Worm (Caenorhabditis elegans) whole organism, mixed stage, embryonic: ENCODE measurements around the gene ZK1307.7.

Experiments used
- nhr-2 ChIP-seq: fragments of 150-350 bp; optimal IDR thresholded peaks from 2 replicates; lab custom pipeline; 2014; ENCODE audit warnings: missing biosample characterization, missing genetic modification characterization
- unc-62 ChIP-seq: fragments of 150-350 bp; optimal IDR thresholded peaks from 2 replicates; lab custom pipeline; 2014; ENCODE audit warnings: missing biosample characterization, missing genetic modification reagents, missing genetic modification characterization

- TF ChIP-seq unc-62 (GFP tag; lab: Kevin White, UChicago) (no peak), nhr-2 (tag; lab: Kevin White, UChicago) (no peak)
Measured at ce11 chrII:9671308-9671707, 34.9 kb downstream of the ZK1307.7 start, which contains the start of gene ZK1320.7.
